Fruit fly (Drosophila melanogaster) whole organism, wandering third instar larva: ENCODE data around the gene BBS1.

Source experiments
- Abd-B ChIP-seq: fragments of >200 bp; optimal IDR thresholded peaks from 2 replicates; lab custom pipeline; 2017; ENCODE audit warnings: missing biosample characterization, missing genetic modification characterization
- CG9705 ChIP-seq: fragments of 200-800 bp; sonication (Bioruptor generic); optimal IDR thresholded peaks from 2 replicates; lab custom pipeline; 2018; ENCODE audit warnings: missing biosample characterization, mild to moderate bottlenecking, missing genetic modification characterization
- CrebA ChIP-seq: fragments of 200-800 bp; sonication (Bioruptor generic); optimal IDR thresholded peaks from 2 replicates; lab custom pipeline; 2016; ENCODE audit warnings: missing biosample characterization, mild to moderate bottlenecking, missing genetic modification characterization, borderline replicate concordance
- Dfd ChIP-seq: fragments of >200 bp; optimal IDR thresholded peaks from 2 replicates; lab custom pipeline; 2017; ENCODE audit warnings: missing biosample characterization, missing genetic modification characterization
- Dif ChIP-seq: fragments of 200-275, 200-300 bp; sonication (Bioruptor generic); optimal IDR thresholded peaks from 2 replicates; lab custom pipeline; 2018; ENCODE audit warnings: missing biosample characterization, missing genetic modification characterization; ENCODE audit not compliant: partially characterized antibody
- HLH106 ChIP-seq: fragments of 200-800 bp; optimal IDR thresholded peaks from 3 replicates; lab custom pipeline; 2019; ENCODE audit warnings: missing biosample characterization, mild to moderate bottlenecking, missing genetic modification characterization, moderate library complexity
- Hnf4 ChIP-seq: fragments of 200-800 bp; sonication (Bioruptor generic); optimal IDR thresholded peaks from 2 replicates; lab custom pipeline; 2016; ENCODE audit warnings: missing biosample characterization, mild to moderate bottlenecking, missing genetic modification characterization
- Hr78 ChIP-seq: fragments of >200 bp; optimal IDR thresholded peaks from 2 replicates; lab custom pipeline; 2017; ENCODE audit warnings: missing biosample characterization, missing genetic modification characterization
- Hr83 ChIP-seq: fragments of 200-300 bp; sonication (Bioruptor generic); optimal IDR thresholded peaks from 2 replicates; lab custom pipeline; 2016; ENCODE audit warnings: missing biosample characterization, mild to moderate bottlenecking, missing genetic modification characterization, moderate library complexity; ENCODE audit not compliant: poor library complexity, severe bottlenecking
- Jra ChIP-seq: sonication (Bioruptor generic); optimal IDR thresholded peaks from 2 replicates; lab custom pipeline; 2016; ENCODE audit warnings: missing biosample characterization, missing genetic modification characterization
- Mio ChIP-seq: sonication (Bioruptor generic); optimal IDR thresholded peaks from 2 replicates; lab custom pipeline; 2016; ENCODE audit warnings: missing biosample characterization, missing genetic modification characterization
- Myc ChIP-seq: fragments of >200 bp; optimal IDR thresholded peaks from 2 replicates; lab custom pipeline; 2017
- N ChIP-seq: fragments of >200 bp; optimal IDR thresholded peaks from 2 replicates; lab custom pipeline; 2018; ENCODE audit warnings: missing biosample characterization, missing external identifiers, missing genetic modification characterization
- OdsH ChIP-seq: fragments of 200-800 bp; sonication (Bioruptor generic); optimal IDR thresholded peaks from 2 replicates; lab custom pipeline; 2016; ENCODE audit warnings: missing biosample characterization, mild to moderate bottlenecking, missing genetic modification characterization
- Rel ChIP-seq, 2 experiments: fragments of 200-800 bp; sonication (Bioruptor generic) in 1 of 2; optimal IDR thresholded peaks; 2 replicates in 1 of 2; 3 replicates in 1 of 2; lab custom pipeline; 2016 to 2019; ENCODE audit warnings: mild to moderate bottlenecking in 2 of 2, missing biosample characterization in 2 of 2, missing genetic modification characterization in 2 of 2, moderate library complexity in 1 of 2
- Sp1 ChIP-seq: fragments of 200-800 bp; sonication (Bioruptor generic); optimal IDR thresholded peaks from 3 replicates; lab custom pipeline; 2019; ENCODE audit warnings: missing biosample characterization, mild to moderate bottlenecking, missing genetic modification characterization, moderate library complexity
- Vsx2 ChIP-seq: fragments of 200-300, 225-300 bp; sonication (Bioruptor generic); optimal IDR thresholded peaks from 2 replicates; lab custom pipeline; 2018; ENCODE audit warnings: missing biosample characterization, missing genetic modification characterization; ENCODE audit not compliant: partially characterized antibody
- brk ChIP-seq: fragments of 200-800 bp; sonication (Bioruptor generic); optimal IDR thresholded peaks from 2 replicates; lab custom pipeline; 2016; ENCODE audit warnings: missing biosample characterization, mild to moderate bottlenecking, missing genetic modification characterization
- dl ChIP-seq, 2 experiments: fragments of 175-275, 200-275 bp in 1 of 2; fragments of 200-275 bp in 1 of 2; sonication (Bioruptor generic); optimal IDR thresholded peaks; lab custom pipeline; 2018; ENCODE audit warnings: mild to moderate bottlenecking in 2 of 2, missing biosample characterization in 2 of 2, missing genetic modification characterization in 2 of 2, moderate library complexity in 2 of 2; ENCODE audit not compliant: partially characterized antibody in 2 of 2, insufficient read depth in 1 of 2
- dsf ChIP-seq: sonication (Bioruptor generic); optimal IDR thresholded peaks from 2 replicates; lab custom pipeline; 2016; ENCODE audit warnings: missing biosample characterization, missing genetic modification characterization, borderline replicate concordance
- ey ChIP-seq: fragments of 200-800 bp; sonication (Bioruptor generic); optimal IDR thresholded peaks from 2 replicates; lab custom pipeline; 2016; ENCODE audit warnings: missing biosample characterization, missing genetic modification characterization
- foxo ChIP-seq, 2 experiments: fragments of 200-800 bp; sonication (Bioruptor generic); optimal IDR thresholded peaks; 2 replicates in 1 of 2; 3 replicates in 1 of 2; lab custom pipeline; 2016 to 2017; ENCODE audit warnings: missing biosample characterization in 2 of 2, missing genetic modification characterization in 2 of 2
- fru ChIP-seq: fragments of 200-800 bp; sonication (Bioruptor generic); optimal IDR thresholded peaks from 3 replicates; lab custom pipeline; 2016; ENCODE audit warnings: missing biosample characterization, mild to moderate bottlenecking, missing genetic modification characterization
- h ChIP-seq: fragments of 200-800 bp; sonication (Bioruptor generic); optimal IDR thresholded peaks from 3 replicates; lab custom pipeline; 2016; ENCODE audit warnings: missing biosample characterization, mild to moderate bottlenecking, missing genetic modification characterization
- jim ChIP-seq: fragments of 175-275, 200-325 bp; sonication (Bioruptor generic); optimal IDR thresholded peaks from 2 replicates; lab custom pipeline; 2016; ENCODE audit warnings: missing biosample characterization, mild to moderate bottlenecking, missing genetic modification characterization
- lola ChIP-seq: fragments of >200 bp; optimal IDR thresholded peaks from 2 replicates; lab custom pipeline; 2017; ENCODE audit warnings: missing biosample characterization, missing genetic modification characterization
- pan ChIP-seq: fragments of >200 bp; optimal IDR thresholded peaks from 2 replicates; lab custom pipeline; 2017
- sage ChIP-seq: fragments of 200-800 bp; sonication (Bioruptor generic); optimal IDR thresholded peaks from 2 replicates; lab custom pipeline; 2016; ENCODE audit warnings: missing biosample characterization, mild to moderate bottlenecking, missing genetic modification characterization
- tai ChIP-seq: sonication (Bioruptor generic); optimal IDR thresholded peaks from 2 replicates; lab custom pipeline; 2016; ENCODE audit warnings: missing biosample characterization, missing genetic modification characterization
- woc ChIP-seq: sonication (Bioruptor generic); optimal IDR thresholded peaks from 2 replicates; lab custom pipeline; 2016; ENCODE audit warnings: missing biosample characterization, mild to moderate bottlenecking, missing genetic modification characterization

The BBS1 gene

dm6 chr3L:7113010-7113409 lies 12.7 kb upstream of the BBS1 start (continued):
- no peak for TF ChIP-seq sage (GFP tag; lab: Kevin White, UChicago)
- TF ChIP-seq h (GFP tag; lab: Kevin White, UChicago), result peak; percentile 47
- TF ChIP-seq tai (GFP tag; lab: Kevin White, UChicago), result no peak
- TF ChIP-seq Hr83 (GFP tag; lab: Kevin White, UChicago), result no peak
- no peak for TF ChIP-seq Myc (lab: Kevin White, UChicago)
- peak in 1 of 2 experiments; percentile 47 for TF ChIP-seq foxo (GFP tag; optimal IDR thresholded peaks at IDR 0.05; lab: Kevin White, UChicago)
- no peak for TF ChIP-seq Jra (GFP tag; lab: Kevin White, UChicago)
- no peak for TF ChIP-seq Hr78 (GFP tag; lab: Kevin White, UChicago)
- TF ChIP-seq Vsx2 (GFP tag; lab: Kevin White, UChicago), result no peak
- peak; percentile 43 for TF ChIP-seq woc
- TF ChIP-seq Rel (GFP tag; optimal IDR thresholded peaks at IDR 0.05; lab: Kevin White, UChicago), result no peak
- TF ChIP-seq Rel (tag; optimal IDR thresholded peaks at IDR 0.05; lab: Kevin White, UChicago), result no peak
- TF ChIP-seq OdsH (GFP tag; lab: Kevin White, UChicago), result peak; percentile 27
- TF ChIP-seq N, result no peak
- no peak for TF ChIP-seq CrebA
- no peak for TF ChIP-seq dl (GFP tag; optimal IDR thresholded peaks at IDR 0.05; lab: Kevin White, UChicago; ENCODE audit: insufficient read depth in 1 of 2, partially characterized antibody in 2 of 2)

dm6 chr3L:7115944-7116343 lies 9.8 kb upstream of the BBS1 start:
- TF ChIP-seq fru (GFP tag; lab: Kevin White, UChicago) (no peak), HLH106 (tag; lab: Kevin White, UChicago) (no peak), Hr83 (GFP tag; lab: Kevin White, UChicago) (no peak), Jra (GFP tag; lab: Kevin White, UChicago) (no peak)

dm6 chr3L:7122136-7122535 lies 3.6 kb upstream of the BBS1 start:
- TF ChIP-seq OdsH (GFP tag; lab: Kevin White, UChicago), result no peak
- TF ChIP-seq h (GFP tag; lab: Kevin White, UChicago), result no peak
- no peak for TF ChIP-seq Myc (lab: Kevin White, UChicago)
- no peak for TF ChIP-seq pan (lab: Kevin White, UChicago)
- TF ChIP-seq brk (GFP tag; lab: Kevin White, UChicago), result no peak
- TF ChIP-seq ey (GFP tag; lab: Kevin White, UChicago), result no peak
- no peak for TF ChIP-seq CrebA
- TF ChIP-seq woc, result no peak
- TF ChIP-seq Dif (GFP tag; lab: Kevin White, UChicago), result no peak
- no peak for TF ChIP-seq jim (GFP tag; lab: Kevin White, UChicago)
- no peak for TF ChIP-seq Hnf4 (GFP tag; lab: Kevin White, UChicago)
- TF ChIP-seq CG9705 (GFP tag; lab: Kevin White, UChicago), result no peak
- TF ChIP-seq sage (GFP tag; lab: Kevin White, UChicago), result no peak
- TF ChIP-seq lola (GFP tag; lab: Kevin White, UChicago), result no peak
- no peak for TF ChIP-seq Mio (GFP tag; lab: Kevin White, UChicago)
- no peak for TF ChIP-seq Sp1 (GFP tag; lab: Kevin White, UChicago)
- no peak for TF ChIP-seq dsf (GFP tag; lab: Kevin White, UChicago)
- no peak for TF ChIP-seq Abd-B (GFP tag; lab: Kevin White, UChicago)

- no peak for TF ChIP-seq Rel (GFP tag; optimal IDR thresholded peaks at IDR 0.05; lab: Kevin White, UChicago)
- TF ChIP-seq Rel (tag; optimal IDR thresholded peaks at IDR 0.05; lab: Kevin White, UChicago), result peak; percentile 55
- TF ChIP-seq jim (GFP tag; lab: Kevin White, UChicago), result no peak
- TF ChIP-seq, all 38 proteins: peak for 1
Measured at dm6 chr3L:7128214-7129008, 2.7 kb downstream of the BBS1 start, which contains the start of the genes Acbp4 and Acbp6. Acbp4 (minus strand) TSS chr3L:7128264. Acbp6 (plus strand) TSS chr3L:7128903.

dm6 chr3L:7130574-7130973 lies 4.9 kb downstream of the BBS1 start, which contains the start of gene Acbp3:
Acbp3 (plus strand) TSS chr3L:7130874.
- TF ChIP-seq Dfd (GFP tag; lab: Kevin White, UChicago), result no peak
- no peak for TF ChIP-seq dsf (GFP tag; lab: Kevin White, UChicago)
